Worm (Caenorhabditis elegans) whole organism, young adult: ENCODE results near the gene ttr-37.

Experiments
- F10E7.11 ChIP-seq: sonication (generic microtip); optimal IDR thresholded peaks from 2 replicates; lab custom pipeline; 2017; ENCODE audit warnings: mild to moderate bottlenecking, missing genetic modification characterization, moderate library complexity, missing compliant biosample characterization
- F57A8.1 ChIP-seq: fragments of 200-800 bp; sonication (Bioruptor generic); optimal IDR thresholded peaks from 2 replicates; lab custom pipeline; 2018; ENCODE audit warnings: mild to moderate bottlenecking, missing genetic modification characterization, moderate library complexity, missing compliant biosample characterization
- cebp-2 ChIP-seq: fragments of 200-800 bp; sonication (Bioruptor generic); IDR thresholded peaks from 2 replicates; pipeline ENCODE4 v1.3.6; 2022; ENCODE audit warnings: missing genetic modification characterization, missing compliant biosample characterization
- nfya-2 ChIP-seq: fragments of 200-800 bp; sonication (Bioruptor generic); IDR thresholded peaks from 2 replicates; pipeline ENCODE4 v1.3.6; 2022; ENCODE audit warnings: missing genetic modification reagents, missing genetic modification characterization, missing compliant biosample characterization
- snpc-4 ChIP-seq, 5 experiments: fragments of 150-350 bp in 1 of 5; sonication (generic microtip) in 4 of 5; optimal IDR thresholded peaks; 2 replicates each; lab custom pipeline; 2014 to 2018; ENCODE audit warnings: missing genetic modification characterization in 5 of 5, missing biosample characterization in 3 of 5, antibody characterized with exemption in 2 of 5, mild to moderate bottlenecking in 2 of 5, missing compliant biosample characterization in 2 of 5, missing genotype in 2 of 5, moderate library complexity in 2 of 5, missing genetic modification reagents in 1 of 5
- zfh-2 ChIP-seq: fragments of 200-800 bp; sonication (Bioruptor generic); conservative IDR thresholded peaks from 2 replicates; pipeline ENCODE4 v1.3.6; 2022; ENCODE audit warnings: missing genetic modification reagents, missing genetic modification characterization, missing compliant biosample characterization
- ztf-3 ChIP-seq: fragments of 200-800 bp; sonication (Bioruptor generic); optimal IDR thresholded peaks from 2 replicates; lab custom pipeline; 2018; ENCODE audit warnings: mild to moderate bottlenecking, missing genetic modification characterization, missing compliant biosample characterization

DNA sequence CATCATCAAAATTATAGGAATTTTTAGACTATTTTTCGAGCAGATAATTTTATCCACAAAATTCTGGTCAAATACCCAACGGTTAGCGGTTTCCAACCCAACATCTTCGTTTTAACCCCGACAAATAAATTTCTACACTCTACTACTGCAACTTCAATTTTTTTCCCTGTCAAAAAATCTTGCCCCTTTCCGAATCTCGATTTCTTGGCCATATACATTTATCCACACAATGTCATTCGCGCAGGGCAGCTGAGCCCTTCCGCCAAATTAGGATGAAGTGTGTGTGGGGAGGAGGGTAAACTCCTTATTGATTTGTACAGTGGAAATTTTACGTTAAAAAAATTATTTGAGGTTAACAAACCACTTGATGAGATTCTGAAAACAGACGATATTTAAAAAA is 7.8 kb upstream of the ttr-37 start:
- TF ChIP-seq ztf-3 (GFP tag; lab: Kevin White, UChicago) (peak; percentile 87), F10E7.11 (tag; lab: Kevin White, UChicago) (peak; percentile 87), zfh-2 (GFP tag; lab: Robert Waterston, UW) (no peak), snpc-4 (GFP tag; optimal IDR thresholded peaks at IDR 0.05; lab: Kevin White, UChicago) (peak; percentile 67), snpc-4 (tag; optimal IDR thresholded peaks at IDR 0.05; lab: Kevin White, UChicago) (peak; percentile 55 to 88 (median 80)), nfya-2 (GFP tag; lab: Robert Waterston, UW) (no peak), cebp-2 (GFP tag; lab: Robert Waterston, UW) (peak; percentile 98), F57A8.1 (peak; percentile 84)
